Worm (Caenorhabditis elegans) whole organism, L1 larva: ENCODE results near the gene srj-21.

ENCODE experiments used
- Y116A8C.19 ChIP-seq: sonication (generic microtip); optimal IDR thresholded peaks from 2 replicates; lab custom pipeline; 2016; ENCODE audit warnings: missing compliant biosample characterization, missing genetic modification characterization, borderline replicate concordance
- aly-2 ChIP-seq: fragments of 150-350 bp; optimal IDR thresholded peaks from 2 replicates; lab custom pipeline; 2014; ENCODE audit warnings: missing biosample characterization, missing genetic modification characterization
- tbx-2 ChIP-seq: sonication (generic microtip); optimal IDR thresholded peaks from 2 replicates; lab custom pipeline; 2016; ENCODE audit warnings: missing genetic modification characterization, missing compliant biosample characterization

- TF ChIP-seq tbx-2: no peak
- TF ChIP-seq aly-2 (tag; lab: Kevin White, UChicago): no peak
- no peak for TF ChIP-seq Y116A8C.19 (tag; lab: Kevin White, UChicago)
Observed at ce11 chrV:10768892-10769291, 23.8 kb downstream of the srj-21 start.
